Worm (Caenorhabditis elegans): ENCODE data around the gene ttr-39.

DNA sequence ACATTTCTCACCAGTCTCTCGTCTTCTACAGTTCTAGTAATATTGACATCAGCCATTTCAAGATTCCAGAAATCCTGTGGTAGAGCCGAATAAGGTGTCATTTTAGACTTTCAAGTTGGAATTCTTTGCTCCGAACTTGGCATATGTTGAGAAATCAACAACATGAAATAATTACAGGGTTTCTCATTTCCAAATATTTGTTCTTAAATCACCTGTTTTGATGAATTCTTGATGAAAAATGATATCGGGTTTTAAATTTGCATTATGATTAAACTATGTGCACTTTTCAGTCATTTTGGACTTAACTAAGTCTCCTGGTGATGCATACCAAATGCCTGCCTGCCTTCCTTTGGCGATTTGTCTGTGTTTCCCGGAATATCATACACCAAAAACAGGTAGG lies 36.1 kb downstream of the ttr-39 start, which contains the start of gene srv-12:
- TF ChIP-seq flt-1 (GFP tag; IDR thresholded peaks at IDR 0.05) = no peak
- TF ChIP-seq ama-1 (optimal IDR thresholded peaks at IDR 0.05) = no peak
- TF ChIP-seq tra-4 (tag; optimal IDR thresholded peaks at IDR 0.05) = no peak
- no peak for TF ChIP-seq aly-1 (tag; optimal IDR thresholded peaks at IDR 0.05)
- no peak for TF ChIP-seq hnd-1 (tag; optimal IDR thresholded peaks at IDR 0.05)
- TF ChIP-seq ets-7 (tag; optimal IDR thresholded peaks at IDR 0.05) = no peak
- no peak for TF ChIP-seq hmg-4 (GFP tag; optimal IDR thresholded peaks at IDR 0.05)
- no peak for TF ChIP-seq hmbx-1 (tag; optimal IDR thresholded peaks at IDR 0.05)
- no peak for TF ChIP-seq F13C5.2 (tag; optimal IDR thresholded peaks at IDR 0.05)
- no peak for TF ChIP-seq sea-1 (GFP tag; conservative IDR thresholded peaks at IDR 0.05)
- TF ChIP-seq scrt-1 (GFP tag; IDR thresholded peaks at IDR 0.05) = no peak
- no peak for TF ChIP-seq tbx-37 (GFP tag; conservative IDR thresholded peaks at IDR 0.05)

All from whole organism, early embryonic.